Fruit fly (Drosophila melanogaster) S2 (cell line): ENCODE measurements around the gene CG7406.
A peak's percentile ranks its signal among the peaks of the same experiment; 100 is the strongest.

ENCODE experiments used
- CG8478 ChIP-seq: fragments of >200 bp; optimal IDR thresholded peaks from 2 replicates; lab custom pipeline; 2018
- CTCF ChIP-seq, 2 experiments: fragments of >200 bp; optimal IDR thresholded peaks; 2 replicates each; lab custom pipeline; 2018

The CG7406 gene

DNA sequence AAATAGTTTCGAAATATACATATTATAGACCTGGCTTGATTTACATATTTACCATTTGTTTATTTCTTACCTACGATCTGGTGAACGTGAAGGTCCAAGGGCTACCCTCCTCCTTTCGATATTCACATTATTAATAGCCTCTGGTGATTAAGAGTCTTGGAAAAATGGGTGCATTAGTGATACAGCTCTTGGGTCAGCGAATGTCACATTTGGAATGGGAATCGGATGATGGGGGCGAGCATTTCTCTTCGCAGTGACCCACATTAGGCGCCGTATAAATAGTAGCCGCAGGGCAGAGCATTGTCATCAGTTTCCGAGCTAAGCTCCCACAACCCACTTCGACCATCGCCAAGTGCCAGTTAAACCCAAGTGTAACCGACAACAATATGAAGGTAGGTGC, at the start of gene CG7406:
CG7406 (plus strand) TSS at position 301 of the 400 bp plus-strand sequence.
- no peak for TF ChIP-seq CTCF (optimal IDR thresholded peaks at IDR 0.05; lab: Kevin White, UChicago)
- TF ChIP-seq CG8478 (lab: Kevin White, UChicago) = no peak

DNA sequence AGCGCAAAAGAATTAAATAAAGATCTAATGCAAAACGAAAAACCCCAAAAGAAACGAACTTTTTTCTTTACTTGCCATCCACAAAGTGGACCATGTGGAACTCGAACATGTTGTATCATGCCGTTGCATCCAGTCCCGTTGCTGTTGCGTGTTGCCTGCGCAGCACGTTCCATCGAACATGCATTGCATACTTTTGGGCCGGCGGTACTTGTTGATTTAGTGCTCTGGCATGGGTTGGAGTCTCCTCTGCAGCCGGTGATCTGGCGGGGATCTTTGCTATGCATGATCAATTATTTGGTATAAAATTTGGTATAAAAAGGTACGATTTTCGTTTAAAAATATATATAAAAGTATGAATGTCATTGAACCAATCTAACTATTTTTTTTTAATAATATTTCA, 48.9 kb upstream of the CG7406 start:
- TF ChIP-seq CTCF (optimal IDR thresholded peaks at IDR 0.05; lab: Kevin White, UChicago) (peak; percentile 32 to 59), CG8478 (lab: Kevin White, UChicago) (no peak)

DNA sequence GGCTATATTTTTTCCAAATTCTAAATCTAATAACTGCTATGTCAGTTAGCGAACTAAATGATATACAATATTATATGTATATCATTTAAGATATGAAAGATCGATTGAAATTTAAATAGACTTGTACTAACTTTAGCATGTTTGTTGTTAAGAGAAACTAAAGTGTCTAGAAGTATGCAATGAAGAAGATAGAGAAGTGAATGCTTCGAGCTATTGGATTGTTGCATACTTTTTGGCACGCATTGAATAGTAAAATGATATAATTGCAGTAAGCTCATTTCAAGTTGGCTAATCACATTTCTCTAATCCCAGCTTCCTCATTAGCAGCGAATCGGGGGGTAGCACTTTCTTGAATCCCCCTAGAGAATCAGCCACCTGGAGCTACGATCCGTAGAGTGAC, 43.8 kb upstream of the CG7406 start:
- TF ChIP-seq CG8478 (lab: Kevin White, UChicago) (no peak), CTCF (optimal IDR thresholded peaks at IDR 0.05; lab: Kevin White, UChicago) (no peak)

DNA sequence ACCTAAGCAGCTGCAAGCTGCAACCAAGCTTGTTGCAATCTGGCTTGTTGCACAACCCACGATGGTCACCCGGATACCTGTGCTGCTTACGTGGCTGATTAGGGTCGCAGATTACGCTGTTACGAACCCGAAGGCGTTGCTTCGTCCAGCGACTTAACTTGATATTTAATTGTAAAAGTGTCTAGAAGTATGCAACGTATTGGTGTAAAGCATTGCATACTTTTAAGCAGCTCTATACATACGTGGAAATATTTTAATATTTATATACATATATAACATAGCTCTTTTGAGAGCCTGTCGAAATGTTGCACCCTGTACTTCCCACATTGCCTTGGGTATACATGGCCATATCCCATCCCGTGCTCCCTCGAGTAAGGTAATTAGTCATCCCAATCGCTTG, 40.4 kb upstream of the CG7406 start:
- no peak for TF ChIP-seq CG8478 (lab: Kevin White, UChicago)
- no peak for TF ChIP-seq CTCF (optimal IDR thresholded peaks at IDR 0.05; lab: Kevin White, UChicago)

DNA sequence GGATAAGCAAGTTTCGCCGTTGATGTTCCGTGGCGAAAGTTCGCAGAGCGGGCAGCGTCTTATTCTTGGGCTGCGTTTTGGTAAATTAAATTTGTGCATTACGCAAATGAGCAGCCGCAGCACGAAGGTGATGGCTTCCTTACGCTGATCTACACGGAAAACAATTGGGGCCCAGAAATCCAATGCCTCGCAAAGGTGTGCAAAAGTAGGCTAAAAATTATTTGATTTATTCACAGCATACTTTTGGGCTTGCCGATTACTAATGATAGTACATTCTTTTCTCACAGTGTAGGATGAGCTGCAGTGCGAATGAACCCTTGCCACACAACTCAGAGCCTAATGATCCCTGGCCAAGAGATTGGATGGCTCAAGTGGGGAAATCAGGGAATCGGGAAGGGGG, 37.3 kb upstream of the CG7406 start:
- no peak for TF ChIP-seq CG8478 (lab: Kevin White, UChicago)
- TF ChIP-seq CTCF (optimal IDR thresholded peaks at IDR 0.05; lab: Kevin White, UChicago) = no peak

DNA sequence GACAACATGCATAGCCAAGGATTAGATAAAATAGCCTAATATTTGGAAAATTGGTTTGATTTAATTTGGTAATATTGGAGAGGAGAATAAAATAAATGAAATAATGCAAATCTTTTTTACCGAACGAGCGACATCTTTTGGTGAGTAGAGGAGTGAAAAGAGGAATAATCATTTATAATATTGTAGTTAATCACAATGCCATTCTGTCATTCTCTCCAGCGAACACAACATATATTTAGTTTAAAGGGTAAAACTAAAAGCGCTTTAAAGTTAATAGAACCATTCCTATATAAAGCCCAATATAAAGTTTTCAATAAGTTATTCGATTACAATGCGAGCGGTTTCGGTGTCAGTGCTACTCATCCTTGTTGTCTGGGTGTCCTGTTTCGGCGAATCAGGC, 27.4 kb upstream of the CG7406 start, which contains the start of gene Diedel3:
Diedel3 (plus strand) TSS at position 301 of the 400 bp plus-strand sequence.
- TF ChIP-seq CTCF (optimal IDR thresholded peaks at IDR 0.05; lab: Kevin White, UChicago) = peak in 1 of 2 experiments; percentile 11
- no peak for TF ChIP-seq CG8478 (lab: Kevin White, UChicago)

DNA sequence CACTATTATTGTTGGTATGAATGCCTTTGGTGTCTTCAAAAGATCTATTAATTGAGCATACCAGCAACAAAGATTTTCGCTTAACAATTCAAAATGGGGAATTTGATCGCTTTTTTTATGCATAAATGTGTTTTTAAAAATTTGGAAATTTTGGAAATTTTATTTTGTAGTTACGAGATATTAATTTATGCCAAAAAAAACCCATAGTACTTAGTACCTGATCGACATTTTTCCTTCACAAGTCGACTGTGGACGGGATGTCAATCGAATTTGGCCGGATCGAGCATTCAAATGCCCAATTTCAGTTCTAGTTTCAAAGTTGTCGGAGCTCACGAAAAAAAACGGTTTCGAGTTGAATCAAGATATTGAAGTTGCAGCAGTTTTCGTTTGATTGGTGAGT, 20.9 kb upstream of the CG7406 start, which contains the start of gene CG14190:
CG14190 (plus strand) TSS at position 301 of the 400 bp plus-strand sequence.
- TF ChIP-seq CTCF (optimal IDR thresholded peaks at IDR 0.05; lab: Kevin White, UChicago) (no peak), CG8478 (lab: Kevin White, UChicago) (no peak)

DNA sequence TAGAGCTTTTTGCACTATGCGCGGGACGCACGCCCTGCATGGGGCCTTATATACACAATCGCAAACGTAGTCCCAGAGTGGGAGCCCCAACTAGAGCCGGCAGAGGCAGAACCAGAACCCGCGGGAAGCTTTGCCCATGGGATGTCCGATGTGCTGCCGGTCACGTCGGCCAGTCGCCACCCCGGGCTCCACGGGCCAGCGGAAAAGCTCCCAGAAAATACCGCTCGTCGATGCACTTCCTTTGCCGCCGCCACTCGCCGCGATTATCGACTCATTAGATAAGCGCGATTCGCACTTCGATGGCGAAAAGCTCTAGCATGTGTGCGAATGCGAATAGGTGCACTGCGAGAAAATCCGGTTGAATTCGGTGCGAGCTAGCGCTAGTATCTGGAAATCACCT, 8.6 kb upstream of the CG7406 start, which contains the start of gene CG34330:
CG34330 (minus strand) TSS at position 101 of the 400 bp plus-strand sequence.
- no peak for TF ChIP-seq CTCF (optimal IDR thresholded peaks at IDR 0.05; lab: Kevin White, UChicago)
- no peak for TF ChIP-seq CG8478 (lab: Kevin White, UChicago)

DNA sequence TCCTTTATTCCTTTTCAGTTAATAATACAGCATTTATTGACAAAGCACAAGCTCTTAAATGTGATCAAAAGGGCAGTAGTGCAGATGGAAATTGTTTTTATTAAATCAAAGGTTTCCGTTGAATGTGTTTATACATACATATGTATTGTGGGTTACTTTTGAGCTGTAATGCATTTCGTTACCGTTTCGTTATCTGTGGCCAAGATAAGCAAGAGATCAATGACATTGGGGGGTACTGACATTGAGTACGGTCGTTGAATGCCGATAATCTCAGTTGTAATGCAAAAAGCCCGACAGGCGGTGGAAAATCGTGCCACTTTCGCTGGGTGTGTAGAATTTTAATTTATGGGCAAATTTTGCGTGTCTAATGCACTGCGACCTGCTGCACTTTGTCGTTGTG, 4.6 kb upstream of the CG7406 start:
- TF ChIP-seq CG8478 (lab: Kevin White, UChicago) (no peak), CTCF (optimal IDR thresholded peaks at IDR 0.05; lab: Kevin White, UChicago) (no peak)

DNA sequence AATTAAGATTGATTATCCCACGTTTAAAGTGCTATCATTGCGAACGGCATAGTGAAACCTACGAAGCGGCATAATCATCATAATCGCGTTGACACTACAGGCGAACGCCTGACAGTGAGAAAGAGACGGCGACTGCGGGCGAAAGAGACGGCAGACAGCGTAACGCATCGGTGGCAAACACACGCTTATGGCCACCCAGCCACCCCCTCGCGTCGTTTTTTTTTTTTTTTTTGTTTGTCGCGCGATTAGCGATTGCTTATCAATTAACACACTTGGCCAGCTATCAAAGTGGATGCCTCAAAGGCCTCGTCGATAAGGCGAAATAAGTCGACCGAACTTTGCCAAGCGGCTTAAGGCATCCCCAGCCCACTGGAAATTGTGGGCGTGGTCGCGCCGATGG, 3.6 kb upstream of the CG7406 start:
- TF ChIP-seq CTCF (optimal IDR thresholded peaks at IDR 0.05; lab: Kevin White, UChicago) (no peak), CG8478 (lab: Kevin White, UChicago) (no peak)

DNA sequence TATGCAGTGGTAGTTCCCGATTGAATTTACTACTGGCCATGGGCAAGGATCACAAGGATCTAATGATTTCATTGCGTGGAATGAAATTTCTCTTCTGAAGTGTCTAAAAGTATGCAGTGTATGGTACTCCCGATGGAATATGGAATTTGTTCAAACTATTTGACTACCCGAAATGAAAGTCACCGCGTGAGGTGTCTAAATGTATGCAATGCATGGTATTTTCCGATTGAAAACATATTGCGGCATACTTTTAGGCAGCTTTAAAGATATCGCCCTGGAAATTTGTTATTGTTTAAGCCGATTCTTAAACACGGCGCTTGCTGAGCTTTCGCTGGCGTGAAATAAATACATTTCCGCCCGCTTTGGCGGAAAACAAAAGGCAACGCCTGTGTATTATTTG, 2.9 kb upstream of the CG7406 start:
- TF ChIP-seq CTCF (optimal IDR thresholded peaks at IDR 0.05; lab: Kevin White, UChicago) (no peak), CG8478 (lab: Kevin White, UChicago) (no peak)

DNA sequence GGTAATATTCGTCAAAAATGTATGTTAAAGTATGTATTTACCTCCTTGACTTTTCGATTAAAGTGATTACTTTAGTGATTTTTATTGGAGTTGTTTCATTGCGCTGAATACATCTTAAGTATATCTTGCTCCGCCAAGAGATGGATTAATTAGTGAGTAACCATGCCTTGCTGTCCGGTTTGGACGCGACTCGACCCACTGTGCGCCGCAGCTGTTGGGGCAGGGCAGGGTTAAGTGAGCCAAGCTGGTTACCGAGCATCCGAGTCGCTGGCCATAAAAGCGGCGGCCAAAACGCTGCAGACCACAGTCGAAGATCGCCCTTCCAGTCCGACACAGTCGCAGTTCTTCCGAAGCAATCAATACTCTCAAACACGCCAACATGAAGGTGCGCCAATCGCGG, 3.8 kb downstream of the CG7406 start, which contains the start of gene CG14191:
CG14191 (plus strand) TSS at position 301 of the 400 bp plus-strand sequence.
- TF ChIP-seq CTCF (optimal IDR thresholded peaks at IDR 0.05; lab: Kevin White, UChicago) = no peak
- TF ChIP-seq CG8478 (lab: Kevin White, UChicago) = no peak

DNA sequence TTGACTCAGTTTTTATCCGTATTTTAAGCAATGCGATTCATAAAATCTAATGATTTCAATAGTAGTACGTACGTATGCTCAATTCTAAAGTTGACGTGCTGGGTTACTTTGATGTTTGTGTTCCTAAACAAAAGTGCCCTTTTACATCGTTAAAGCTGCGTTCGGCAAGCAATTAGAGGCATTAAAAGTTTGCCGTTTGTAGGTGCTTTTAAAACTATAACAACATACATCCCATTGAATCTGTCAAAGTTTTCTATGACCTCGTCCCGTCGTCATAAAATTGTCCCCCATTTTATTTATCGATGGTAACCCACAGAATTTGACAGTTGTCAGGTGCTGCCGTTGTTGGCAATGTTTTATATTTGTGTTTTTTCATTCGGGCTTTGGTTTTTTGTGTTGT, 5.7 kb downstream of the CG7406 start, which contains the start of gene CG7423:
CG7423 (minus strand) TSS at position 101 of the 400 bp plus-strand sequence.
- TF ChIP-seq CG8478 (lab: Kevin White, UChicago) (no peak), CTCF (optimal IDR thresholded peaks at IDR 0.05; lab: Kevin White, UChicago) (no peak)

DNA sequence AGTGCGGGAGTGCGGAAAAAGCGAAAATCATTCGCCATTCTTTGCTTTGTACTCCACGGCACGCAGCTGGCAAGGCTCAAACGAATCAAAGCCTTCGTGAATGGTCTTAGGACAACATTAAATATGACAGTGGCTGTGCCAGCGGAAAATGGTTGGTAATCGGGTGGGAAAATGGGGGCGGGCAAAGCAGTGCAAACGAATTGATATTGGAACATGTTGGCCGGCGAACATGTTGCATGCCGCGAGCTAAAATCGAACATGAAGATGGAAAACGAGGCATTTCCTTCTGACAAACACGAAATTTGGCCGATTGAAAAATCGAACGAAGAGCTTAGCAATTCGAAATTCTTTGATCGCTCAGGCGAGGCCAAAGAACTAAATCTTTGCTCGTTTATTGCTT, 18.7 kb downstream of the CG7406 start:
- TF ChIP-seq CTCF (optimal IDR thresholded peaks at IDR 0.05; lab: Kevin White, UChicago) (no peak), CG8478 (lab: Kevin White, UChicago) (no peak)

DNA sequence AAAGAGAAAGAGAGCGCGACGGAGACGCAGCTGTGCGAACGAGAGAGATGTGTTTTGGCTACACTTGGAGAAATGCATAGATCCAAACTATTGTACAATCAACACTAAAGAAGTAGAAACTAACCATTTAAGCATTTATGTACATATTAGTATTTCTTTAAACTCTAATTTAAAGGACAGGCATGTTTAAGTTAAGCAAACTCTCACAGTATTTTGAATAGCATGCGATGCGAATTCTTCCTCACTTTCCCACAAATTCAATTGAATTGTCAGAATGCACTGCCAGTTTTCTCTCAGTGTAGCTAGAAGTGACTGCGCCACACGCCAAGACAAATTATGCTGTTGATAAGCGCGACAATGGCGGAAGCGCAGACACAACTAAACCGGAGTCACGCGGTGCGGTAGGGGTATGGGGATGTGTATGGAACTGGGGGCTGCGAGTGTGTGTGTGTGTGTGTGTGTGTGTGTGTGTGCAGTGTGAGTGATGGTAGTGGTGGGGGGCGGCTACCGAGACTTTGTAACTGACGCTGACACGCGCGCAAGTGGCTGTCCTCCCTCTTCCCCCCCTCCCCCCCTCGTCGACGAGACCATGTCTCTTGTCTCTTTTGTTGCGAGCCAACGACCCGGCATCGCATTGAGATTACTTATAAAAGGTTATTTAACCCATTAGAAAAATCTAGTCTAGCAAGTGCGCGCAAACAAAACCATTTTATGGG, 29.5 kb downstream of the CG7406 start:
- TF ChIP-seq CTCF (optimal IDR thresholded peaks at IDR 0.05; lab: Kevin White, UChicago) = no peak
- no peak for TF ChIP-seq CG8478 (lab: Kevin White, UChicago)

DNA sequence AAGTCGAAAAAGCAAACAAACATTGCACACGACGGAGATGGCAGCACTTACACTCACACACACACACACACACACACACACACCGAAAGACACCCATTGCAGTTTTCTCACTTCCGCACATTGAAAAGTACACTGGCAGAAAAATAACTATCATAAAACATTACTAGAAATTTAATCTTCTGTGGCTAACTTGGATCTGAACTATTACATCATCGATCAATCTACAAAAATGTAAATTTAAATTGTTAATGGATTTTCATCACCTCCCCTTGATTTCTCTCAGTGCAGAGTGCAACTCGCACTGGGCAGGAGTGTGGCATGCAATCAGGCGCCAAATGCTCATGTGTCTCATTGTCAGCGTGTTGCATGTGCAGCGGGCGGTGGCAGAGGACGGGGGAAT, 42.8 kb downstream of the CG7406 start:
- no peak for TF ChIP-seq CTCF (optimal IDR thresholded peaks at IDR 0.05; lab: Kevin White, UChicago)
- TF ChIP-seq CG8478 (lab: Kevin White, UChicago) = no peak
